Worm (Caenorhabditis elegans) whole organism, late embryonic: Measurements from ENCODE around the gene C52B9.4.

Experiments
- C08G9.2 ChIP-seq: sonication (generic microtip); optimal IDR thresholded peaks from 2 replicates; lab custom pipeline; 2016; ENCODE audit warnings: mild to moderate bottlenecking, missing genetic modification characterization, moderate library complexity, missing compliant biosample characterization
- F13H6.1 ChIP-seq: sonication (generic microtip); optimal IDR thresholded peaks from 2 replicates; lab custom pipeline; 2016; ENCODE audit warnings: missing genetic modification characterization, missing compliant biosample characterization
- K02D7.2 ChIP-seq: sonication (generic microtip); optimal IDR thresholded peaks from 2 replicates; lab custom pipeline; 2017; ENCODE audit warnings: mild to moderate bottlenecking, missing genetic modification characterization, missing compliant biosample characterization
- K09A11.1 ChIP-seq: sonication (generic microtip); optimal IDR thresholded peaks from 2 replicates; lab custom pipeline; 2017; ENCODE audit warnings: antibody characterized with exemption, mild to moderate bottlenecking, missing genetic modification characterization, missing compliant biosample characterization; ENCODE audit not compliant: insufficient read depth
- T23F11.4 ChIP-seq: fragments of 200-800 bp; sonication (Bioruptor generic); optimal IDR thresholded peaks from 2 replicates; lab custom pipeline; 2018; ENCODE audit warnings: mild to moderate bottlenecking, missing genetic modification characterization, missing compliant biosample characterization
- ceh-14 ChIP-seq: sonication (generic microtip); optimal IDR thresholded peaks from 2 replicates; lab custom pipeline; 2016; ENCODE audit warnings: missing genotype, missing genetic modification characterization, missing compliant biosample characterization
- ceh-18 ChIP-seq: sonication (generic microtip); optimal IDR thresholded peaks from 2 replicates; lab custom pipeline; 2016; ENCODE audit warnings: missing genetic modification characterization, missing compliant biosample characterization
- ceh-19 ChIP-seq: fragments of 200-800 bp; sonication (Bioruptor generic); optimal IDR thresholded peaks from 2 replicates; lab custom pipeline; 2018; ENCODE audit warnings: mild to moderate bottlenecking, missing genetic modification characterization, missing compliant biosample characterization
- ceh-2 ChIP-seq: sonication (generic microtip); optimal IDR thresholded peaks from 2 replicates; lab custom pipeline; 2016; ENCODE audit warnings: missing genotype, missing genetic modification characterization, missing compliant biosample characterization
- ceh-22 ChIP-seq: sonication (generic microtip); optimal IDR thresholded peaks from 2 replicates; lab custom pipeline; 2017; ENCODE audit warnings: missing biosample characterization, missing genetic modification characterization
- ceh-30 ChIP-seq: fragments of 150-350 bp; optimal IDR thresholded peaks from 2 replicates; lab custom pipeline; 2014; ENCODE audit warnings: missing biosample characterization, missing genetic modification characterization
- ceh-31 ChIP-seq: sonication (generic microtip); optimal IDR thresholded peaks from 2 replicates; lab custom pipeline; 2016; ENCODE audit warnings: missing genetic modification characterization, missing compliant biosample characterization
- ceh-34 ChIP-seq: sonication (generic microtip); optimal IDR thresholded peaks from 2 replicates; lab custom pipeline; 2016; ENCODE audit warnings: mild to moderate bottlenecking, missing genetic modification characterization, missing compliant biosample characterization
- ceh-48 ChIP-seq: sonication (generic microtip); optimal IDR thresholded peaks from 2 replicates; lab custom pipeline; 2016; ENCODE audit warnings: missing genetic modification characterization, inconsistent platforms, missing compliant biosample characterization
- ceh-6 ChIP-seq: fragments of 200-800 bp; sonication (Bioruptor generic); optimal IDR thresholded peaks from 2 replicates; lab custom pipeline; 2018; ENCODE audit warnings: mild to moderate bottlenecking, missing genetic modification characterization, missing compliant biosample characterization
- dve-1 ChIP-seq: sonication (generic microtip); optimal IDR thresholded peaks from 2 replicates; lab custom pipeline; 2017; ENCODE audit warnings: antibody characterized with exemption, mild to moderate bottlenecking, missing genetic modification characterization, missing compliant biosample characterization
- elt-4 ChIP-seq: sonication (generic microtip); optimal IDR thresholded peaks from 2 replicates; lab custom pipeline; 2016; ENCODE audit warnings: missing genetic modification characterization, missing compliant biosample characterization
- ets-4 ChIP-seq: sonication (generic microtip); optimal IDR thresholded peaks from 2 replicates; lab custom pipeline; 2016; ENCODE audit warnings: missing genetic modification characterization, missing compliant biosample characterization
- fkh-10 ChIP-seq: fragments of 150-350 bp; optimal IDR thresholded peaks from 2 replicates; lab custom pipeline; 2014; ENCODE audit warnings: missing biosample characterization, missing genetic modification reagents, missing genetic modification characterization
- fkh-6 ChIP-seq: sonication (generic microtip); optimal IDR thresholded peaks from 2 replicates; lab custom pipeline; 2016; ENCODE audit warnings: missing genetic modification characterization, missing compliant biosample characterization
- gmeb-2 ChIP-seq: sonication (generic microtip); optimal IDR thresholded peaks from 2 replicates; lab custom pipeline; 2016; ENCODE audit warnings: missing genetic modification characterization, inconsistent platforms, missing compliant biosample characterization
- hlh-13 ChIP-seq: fragments of 200-800 bp; sonication (Bioruptor generic); optimal IDR thresholded peaks from 2 replicates; lab custom pipeline; 2018; ENCODE audit warnings: mild to moderate bottlenecking, missing genetic modification characterization, missing compliant biosample characterization
- hlh-15 ChIP-seq: sonication (generic microtip); optimal IDR thresholded peaks from 2 replicates; lab custom pipeline; 2016; ENCODE audit warnings: missing genetic modification characterization, missing compliant biosample characterization
- hlh-30 ChIP-seq: sonication (generic microtip); optimal IDR thresholded peaks from 2 replicates; lab custom pipeline; 2017; ENCODE audit warnings: antibody characterized with exemption, missing genetic modification characterization, missing compliant biosample characterization; ENCODE audit not compliant: insufficient read depth
- hlh-6 ChIP-seq: sonication (generic microtip); optimal IDR thresholded peaks from 2 replicates; lab custom pipeline; 2016; ENCODE audit warnings: missing genotype, missing genetic modification characterization, missing compliant biosample characterization
- hlh-8 ChIP-seq: sonication (generic microtip); optimal IDR thresholded peaks from 2 replicates; lab custom pipeline; 2016; ENCODE audit warnings: missing genotype, missing genetic modification characterization, missing compliant biosample characterization
- lim-6 ChIP-seq: sonication (generic microtip); optimal IDR thresholded peaks from 2 replicates; lab custom pipeline; 2016; ENCODE audit warnings: missing genetic modification characterization, missing compliant biosample characterization
- madf-2 ChIP-seq: sonication (generic microtip); optimal IDR thresholded peaks from 2 replicates; lab custom pipeline; 2017; ENCODE audit warnings: missing genetic modification characterization, missing compliant biosample characterization
- mec-3 ChIP-seq: sonication (generic microtip); optimal IDR thresholded peaks from 2 replicates; lab custom pipeline; 2016; ENCODE audit warnings: borderline replicate concordance, missing genetic modification characterization, missing compliant biosample characterization
- nfya-1 ChIP-seq: sonication (generic microtip); optimal IDR thresholded peaks from 2 replicates; lab custom pipeline; 2017; ENCODE audit warnings: missing genetic modification characterization, mild to moderate bottlenecking, missing compliant biosample characterization, antibody characterized with exemption, moderate library complexity
- nhr-11 ChIP-seq: fragments of 150-350 bp; optimal IDR thresholded peaks from 2 replicates; lab custom pipeline; 2014; ENCODE audit warnings: missing biosample characterization, missing genetic modification characterization
- nhr-232 ChIP-seq: sonication (generic microtip); optimal IDR thresholded peaks from 2 replicates; lab custom pipeline; 2016; ENCODE audit warnings: missing genetic modification characterization, missing compliant biosample characterization
- npax-4 ChIP-seq: sonication (generic microtip); optimal IDR thresholded peaks from 2 replicates; lab custom pipeline; 2016; ENCODE audit warnings: missing genetic modification characterization, missing compliant biosample characterization
- odd-2 ChIP-seq: sonication (generic microtip); optimal IDR thresholded peaks from 2 replicates; lab custom pipeline; 2017; ENCODE audit warnings: antibody characterized with exemption, mild to moderate bottlenecking, missing genetic modification characterization, missing compliant biosample characterization
- pat-9 ChIP-seq: fragments of 200-800 bp; sonication (Bioruptor generic); optimal IDR thresholded peaks from 2 replicates; lab custom pipeline; 2018; ENCODE audit warnings: mild to moderate bottlenecking, missing genetic modification characterization, moderate library complexity, missing compliant biosample characterization
- pax-1 ChIP-seq: fragments of 150-350 bp; optimal IDR thresholded peaks from 2 replicates; lab custom pipeline; 2014; ENCODE audit warnings: missing biosample characterization, missing genetic modification characterization
- pha-4 ChIP-seq: fragments of 150-350 bp; optimal IDR thresholded peaks from 2 replicates; lab custom pipeline; 2018; ENCODE audit warnings: missing biosample characterization, missing genetic modification reagents, missing genetic modification characterization
- pqm-1 ChIP-seq: sonication (generic microtip); optimal IDR thresholded peaks from 2 replicates; lab custom pipeline; 2016; ENCODE audit warnings: missing genetic modification characterization, missing compliant biosample characterization
- pros-1 ChIP-seq: fragments of 150-350 bp; optimal IDR thresholded peaks from 2 replicates; lab custom pipeline; 2014; ENCODE audit warnings: missing biosample characterization, missing genetic modification reagents, missing genetic modification characterization
- ref-2 ChIP-seq: sonication (generic microtip); optimal IDR thresholded peaks from 2 replicates; lab custom pipeline; 2016; ENCODE audit warnings: missing genetic modification characterization, missing compliant biosample characterization
- rnt-1 ChIP-seq: sonication (generic microtip); optimal IDR thresholded peaks from 2 replicates; lab custom pipeline; 2016; ENCODE audit warnings: missing genetic modification characterization, missing compliant biosample characterization
- sdc-2 ChIP-seq: sonication (generic microtip); optimal IDR thresholded peaks from 2 replicates; lab custom pipeline; 2016; ENCODE audit warnings: missing genotype, missing genetic modification characterization, missing compliant biosample characterization
- sox-2 ChIP-seq: fragments of 200-800 bp; sonication (Bioruptor generic); IDR thresholded peaks from 2 replicates; pipeline ENCODE4 v1.3.6; 2022; ENCODE audit warnings: missing genetic modification reagents, missing genetic modification characterization, missing compliant biosample characterization
- tbx-2 ChIP-seq: sonication (generic microtip); optimal IDR thresholded peaks from 2 replicates; lab custom pipeline; 2016; ENCODE audit warnings: missing genetic modification characterization, missing compliant biosample characterization
- ttx-3 ChIP-seq: sonication (generic microtip); optimal IDR thresholded peaks from 2 replicates; lab custom pipeline; 2016; ENCODE audit warnings: missing genetic modification reagents, missing genetic modification characterization, missing compliant biosample characterization
- unc-42 ChIP-seq: sonication (generic microtip); optimal IDR thresholded peaks from 2 replicates; lab custom pipeline; 2016; ENCODE audit warnings: missing genotype, missing genetic modification characterization, missing compliant biosample characterization

C52B9.4 gene

DNA sequence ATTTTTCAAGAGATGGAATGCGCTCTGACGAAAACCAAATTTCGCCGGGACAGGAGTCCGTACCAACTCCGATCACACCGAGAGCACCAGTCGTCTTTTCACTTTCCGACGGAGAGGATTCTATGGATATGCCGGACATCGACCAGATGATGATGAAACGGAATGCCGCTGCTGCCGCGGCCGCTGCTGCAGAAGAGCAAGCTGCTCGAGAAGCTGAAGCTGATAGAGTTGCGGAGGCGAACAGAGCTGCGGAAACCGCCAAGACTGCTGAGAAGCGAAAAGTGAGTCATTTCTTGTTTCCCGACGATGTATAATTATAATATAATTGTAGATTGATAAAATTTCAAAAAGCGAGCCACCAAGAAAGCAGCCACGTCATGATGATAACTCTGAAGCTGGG, 5.1 kb upstream of the C52B9.4 start:
- TF ChIP-seq nhr-11 (tag; lab: Kevin White, UChicago) (no peak), pat-9 (tag; lab: Kevin White, UChicago) (no peak), npax-4 (tag; lab: Kevin White, UChicago) (no peak), elt-4 (tag; lab: Kevin White, UChicago) (no peak), pha-4 (tag; lab: Kevin White, UChicago) (no peak), ceh-31 (tag; lab: Kevin White, UChicago) (no peak), ceh-2 (tag; lab: Kevin White, UChicago) (no peak), T23F11.4 (no peak), gmeb-2 (no peak), dve-1 (tag; lab: Kevin White, UChicago) (no peak), hlh-30 (tag; lab: Kevin White, UChicago) (no peak), nfya-1 (no peak), K09A11.1 (tag; lab: Kevin White, UChicago) (no peak), unc-42 (no peak), F13H6.1 (tag; lab: Kevin White, UChicago) (no peak), lim-6 (tag; lab: Kevin White, UChicago) (no peak), ceh-30 (no peak), madf-2 (tag; lab: Kevin White, UChicago) (no peak)

DNA sequence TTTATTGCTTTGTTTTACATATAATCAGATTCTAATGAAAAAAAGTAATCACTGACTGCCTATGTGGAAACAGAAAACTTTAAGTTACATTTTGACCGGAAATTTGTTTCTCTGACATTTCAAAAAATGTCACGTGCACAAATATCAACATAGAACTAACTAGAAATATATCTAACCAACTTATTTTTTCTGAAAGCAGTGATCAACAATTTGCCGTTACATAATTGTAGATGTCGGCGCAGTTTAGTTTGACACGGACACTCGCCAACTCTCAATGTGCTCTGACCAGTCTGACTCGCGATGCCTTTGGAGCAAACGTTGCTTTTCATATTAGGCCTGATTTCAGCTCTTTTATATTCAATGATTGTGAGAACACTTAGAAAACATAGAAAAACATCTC, 3.7 kb upstream of the C52B9.4 start, which contains the start of gene srv-6:
TSS of gene srv-6 (plus strand) at position 301 of the 400 bp plus-strand sequence.
- TF ChIP-seq hlh-15 (tag; lab: Kevin White, UChicago) = no peak
- TF ChIP-seq ceh-48 (tag; lab: Kevin White, UChicago) = no peak
- no peak for TF ChIP-seq ceh-31 (tag; lab: Kevin White, UChicago)
- TF ChIP-seq ceh-18 (tag; lab: Kevin White, UChicago) = no peak
- no peak for TF ChIP-seq T23F11.4
- TF ChIP-seq K02D7.2 (tag; lab: Kevin White, UChicago) = no peak
- TF ChIP-seq ceh-22 (tag; lab: Kevin White, UChicago) = no peak
- TF ChIP-seq ceh-6 = no peak

DNA sequence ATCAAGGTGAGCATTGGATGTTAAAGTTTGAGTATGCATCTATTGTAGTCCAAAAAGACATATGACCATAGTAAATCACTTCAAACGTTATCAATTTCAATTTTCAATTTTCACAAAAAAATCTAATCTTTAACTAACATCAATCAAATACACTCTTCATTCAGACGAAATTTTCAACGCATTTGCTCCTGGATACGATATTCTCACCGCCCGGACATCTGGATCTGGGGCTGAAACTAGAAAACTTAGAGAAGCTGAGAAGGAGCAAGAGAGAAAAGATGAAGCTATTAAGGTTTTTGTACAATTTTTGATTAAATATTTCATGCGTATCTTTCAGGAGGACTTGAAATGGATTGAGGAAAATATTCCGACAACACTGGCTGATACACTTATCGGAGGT, 3.4 kb downstream of the C52B9.4 start:
- no peak for TF ChIP-seq hlh-30 (tag; lab: Kevin White, UChicago)
- no peak for TF ChIP-seq nhr-232
- TF ChIP-seq odd-2 (tag; lab: Kevin White, UChicago) = no peak
- no peak for TF ChIP-seq sox-2
- no peak for TF ChIP-seq gmeb-2
- TF ChIP-seq unc-42 = no peak
- no peak for TF ChIP-seq pax-1 (tag; lab: Kevin White, UChicago)
- no peak for TF ChIP-seq pros-1 (tag; lab: Kevin White, UChicago)
- no peak for TF ChIP-seq ceh-2 (tag; lab: Kevin White, UChicago)
- no peak for TF ChIP-seq hlh-13 (GFP tag; lab: Kevin White, UChicago)
- no peak for TF ChIP-seq ceh-19 (GFP tag; lab: Kevin White, UChicago)
- no peak for TF ChIP-seq fkh-6 (tag; lab: Kevin White, UChicago)
- no peak for TF ChIP-seq ttx-3 (tag; lab: Kevin White, UChicago)
- TF ChIP-seq ref-2 (tag; lab: Kevin White, UChicago) = no peak
- TF ChIP-seq C08G9.2 (tag; lab: Kevin White, UChicago) = no peak
- TF ChIP-seq ceh-6 = no peak
- TF ChIP-seq nfya-1 = no peak

DNA sequence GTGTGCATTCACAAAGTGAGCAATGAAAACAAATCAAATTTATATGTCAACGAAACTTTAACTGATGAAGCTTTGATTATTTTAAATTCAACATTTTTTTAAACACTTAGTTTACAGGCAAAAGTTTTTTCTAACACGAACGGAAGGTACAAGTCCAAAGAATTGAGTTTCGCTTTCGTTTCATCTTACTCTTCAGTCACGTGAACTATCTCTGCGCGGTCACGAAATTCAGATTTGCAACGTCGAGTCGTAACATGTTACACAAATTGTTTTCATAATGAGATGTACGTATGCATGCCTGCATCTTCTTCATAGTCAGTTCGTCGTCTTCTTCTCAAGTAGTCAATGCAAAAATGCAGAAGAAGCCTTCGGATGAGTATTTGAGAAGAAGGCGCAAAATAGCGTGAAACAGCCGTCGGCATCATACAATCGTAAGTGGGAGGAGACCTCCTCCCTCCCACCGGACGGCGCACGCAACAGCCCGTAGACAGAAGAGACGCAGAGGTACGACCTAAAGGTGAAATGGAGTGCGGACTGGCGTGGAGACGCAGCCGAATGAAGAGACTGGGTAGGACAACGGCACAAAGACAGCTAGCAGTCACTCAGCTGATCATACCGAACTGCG, 4.9 kb downstream of the C52B9.4 start, which contains the start of gene coel-1:
TSS of gene coel-1 (plus strand) at position 381 of the 625 bp plus-strand sequence.
- no peak for TF ChIP-seq nhr-232
- peak; percentile 50 for TF ChIP-seq ceh-34 (tag; lab: Kevin White, UChicago)
- peak; percentile 43 for TF ChIP-seq rnt-1 (tag; lab: Kevin White, UChicago)
- no peak for TF ChIP-seq T23F11.4
- TF ChIP-seq hlh-6 (tag; lab: Kevin White, UChicago) = no peak
- no peak for TF ChIP-seq hlh-15 (tag; lab: Kevin White, UChicago)
- TF ChIP-seq tbx-2 (tag; lab: Kevin White, UChicago) = peak; percentile 87
- TF ChIP-seq pax-1 (tag; lab: Kevin White, UChicago) = no peak
- TF ChIP-seq hlh-8 = no peak
- TF ChIP-seq odd-2 (tag; lab: Kevin White, UChicago) = no peak
- peak; percentile 77 for TF ChIP-seq nfya-1
- TF ChIP-seq sdc-2 (tag; lab: Kevin White, UChicago) = peak; percentile 75
- TF ChIP-seq fkh-10 (GFP tag; lab: Kevin White, UChicago) = peak; percentile 38
- no peak for TF ChIP-seq pqm-1 (tag; lab: Kevin White, UChicago)
- TF ChIP-seq ceh-14 (tag; lab: Kevin White, UChicago) = no peak
- TF ChIP-seq ets-4 (tag; lab: Kevin White, UChicago) = no peak
- TF ChIP-seq mec-3 (tag; lab: Kevin White, UChicago) = no peak
- peak; percentile 29 for TF ChIP-seq F13H6.1 (tag; lab: Kevin White, UChicago)
- TF ChIP-seq C08G9.2 (tag; lab: Kevin White, UChicago) = no peak
- no peak for TF ChIP-seq ceh-19 (GFP tag; lab: Kevin White, UChicago)
